Worm (Caenorhabditis elegans) whole organism, L1 larva: ENCODE data around the gene C17H11.2.

ENCODE experiments used
- C04F5.9 ChIP-seq: sonication (generic microtip); optimal IDR thresholded peaks from 2 replicates; lab custom pipeline; 2016; ENCODE audit warnings: missing genetic modification characterization, missing compliant biosample characterization
- C34B4.2 ChIP-seq: sonication (generic microtip); optimal IDR thresholded peaks from 2 replicates; lab custom pipeline; 2017; ENCODE audit warnings: mild to moderate bottlenecking, missing genetic modification characterization, missing compliant biosample characterization
- Y116A8C.19 ChIP-seq: sonication (generic microtip); optimal IDR thresholded peaks from 2 replicates; lab custom pipeline; 2016; ENCODE audit warnings: missing compliant biosample characterization, missing genetic modification characterization, borderline replicate concordance
- aha-1 ChIP-seq: fragments of 150-350 bp; optimal IDR thresholded peaks from 2 replicates; lab custom pipeline; 2014; ENCODE audit warnings: missing biosample characterization, missing genetic modification characterization
- alr-1 ChIP-seq: fragments of 200-800 bp; sonication (Bioruptor generic); optimal IDR thresholded peaks from 2 replicates; lab custom pipeline; 2018; ENCODE audit warnings: borderline replicate concordance, mild to moderate bottlenecking, missing genetic modification characterization, missing compliant biosample characterization
- aly-2 ChIP-seq: fragments of 150-350 bp; optimal IDR thresholded peaks from 2 replicates; lab custom pipeline; 2014; ENCODE audit warnings: missing biosample characterization, missing genetic modification characterization
- blmp-1 ChIP-seq: fragments of 150-350 bp; optimal IDR thresholded peaks from 2 replicates; lab custom pipeline; 2014; ENCODE audit warnings: missing biosample characterization, missing genetic modification characterization
- ceh-82 ChIP-seq, 3 experiments: fragments of 150-350 bp in 1 of 3; sonication (generic microtip) in 2 of 3; optimal IDR thresholded peaks; 2 replicates each; lab custom pipeline; 2014 to 2017; ENCODE audit warnings: missing biosample characterization in 3 of 3, missing genetic modification characterization in 3 of 3
- ceh-88 ChIP-seq: fragments of 200-800 bp; sonication (Bioruptor generic); IDR thresholded peaks from 2 replicates; pipeline ENCODE4 v1.3.6; 2022; ENCODE audit warnings: missing genetic modification characterization, missing compliant biosample characterization
- ces-1 ChIP-seq: fragments of 150-350 bp; optimal IDR thresholded peaks from 2 replicates; lab custom pipeline; 2014; ENCODE audit warnings: missing biosample characterization, missing genetic modification reagents, missing genetic modification characterization
- elt-2 ChIP-seq: sonication (generic microtip); optimal IDR thresholded peaks from 2 replicates; lab custom pipeline; 2016; ENCODE audit warnings: missing genetic modification characterization, mild to moderate bottlenecking, inconsistent platforms, missing compliant biosample characterization, missing genetic modification reagents
- ets-5 ChIP-seq: fragments of 200-800 bp; sonication (Bioruptor generic); IDR thresholded peaks from 2 replicates; pipeline ENCODE4 v1.3.6; 2022; ENCODE audit warnings: missing genetic modification characterization, missing compliant biosample characterization
- fkh-4 ChIP-seq: sonication (generic microtip); optimal IDR thresholded peaks from 2 replicates; lab custom pipeline; 2016; ENCODE audit warnings: missing compliant biosample characterization, missing genetic modification characterization, borderline replicate concordance
- hlh-4 ChIP-seq: sonication (generic microtip); optimal IDR thresholded peaks from 2 replicates; lab custom pipeline; 2016; ENCODE audit warnings: mild to moderate bottlenecking, missing genetic modification characterization, missing compliant biosample characterization
- hpl-2 ChIP-seq: fragments of 150-350 bp; optimal IDR thresholded peaks from 2 replicates; lab custom pipeline; 2014; ENCODE audit warnings: missing biosample characterization, missing genetic modification reagents, missing genetic modification characterization
- jun-1 ChIP-seq: fragments of 150-350 bp; optimal IDR thresholded peaks from 2 replicates; lab custom pipeline; 2014; ENCODE audit warnings: missing biosample characterization, missing genetic modification reagents, missing genetic modification characterization
- lin-14 ChIP-seq: fragments of 200-800 bp; sonication (Bioruptor generic); optimal IDR thresholded peaks from 2 replicates; lab custom pipeline; 2018; ENCODE audit warnings: mild to moderate bottlenecking, missing genetic modification characterization, moderate library complexity, missing compliant biosample characterization
- lin-35 ChIP-seq, 2 experiments: fragments of 150-350 bp; optimal IDR thresholded peaks; 2 replicates each; lab custom pipeline; 2014; ENCODE audit warnings: missing biosample characterization in 2 of 2, missing genetic modification characterization in 2 of 2, missing genetic modification reagents in 2 of 2
- lir-3 ChIP-seq: sonication (generic microtip); optimal IDR thresholded peaks from 2 replicates; lab custom pipeline; 2016; ENCODE audit warnings: mild to moderate bottlenecking, missing genetic modification characterization, moderate library complexity, missing compliant biosample characterization; ENCODE audit not compliant: poor library complexity
- mab-9 ChIP-seq: fragments of 200-800 bp; sonication (Bioruptor generic); IDR thresholded peaks from 2 replicates; pipeline ENCODE4 v1.3.6; 2022; ENCODE audit warnings: missing genetic modification reagents, missing genetic modification characterization, missing compliant biosample characterization
- mef-2 ChIP-seq: fragments of 150-350 bp; optimal IDR thresholded peaks from 2 replicates; lab custom pipeline; 2014; ENCODE audit warnings: missing biosample characterization, missing genetic modification characterization
- nhr-11 ChIP-seq: fragments of 150-350 bp; optimal IDR thresholded peaks from 2 replicates; lab custom pipeline; 2014; ENCODE audit warnings: missing biosample characterization, missing genetic modification characterization
- nhr-19 ChIP-seq: fragments of 200-800 bp; sonication (Bioruptor generic); conservative IDR thresholded peaks from 2 replicates; pipeline ENCODE4 v1.3.6; 2022; ENCODE audit warnings: missing genetic modification characterization, missing compliant biosample characterization
- nhr-71 ChIP-seq: sonication (generic microtip); optimal IDR thresholded peaks from 2 replicates; lab custom pipeline; 2016; ENCODE audit warnings: mild to moderate bottlenecking, missing genetic modification characterization, moderate library complexity, missing compliant biosample characterization
- nhr-76 ChIP-seq: sonication (generic microtip); optimal IDR thresholded peaks from 2 replicates; lab custom pipeline; 2017; ENCODE audit warnings: missing biosample characterization, missing genetic modification characterization
- nhr-84 ChIP-seq: sonication (generic microtip); optimal IDR thresholded peaks from 2 replicates; lab custom pipeline; 2017; ENCODE audit warnings: missing biosample characterization, missing genetic modification characterization
- nhr-85 ChIP-seq: sonication (generic microtip); peaks from one replicate; lab custom pipeline; 2016; ENCODE audit warnings: missing genetic modification characterization, inconsistent platforms, missing compliant biosample characterization
- nhr-90 ChIP-seq: sonication (generic microtip); optimal IDR thresholded peaks from 2 replicates; lab custom pipeline; 2016; ENCODE audit warnings: mild to moderate bottlenecking, missing genetic modification characterization, missing compliant biosample characterization; ENCODE audit not compliant: poor library complexity
- rnt-1 ChIP-seq: sonication (generic microtip); optimal IDR thresholded peaks from 2 replicates; lab custom pipeline; 2016; ENCODE audit warnings: mild to moderate bottlenecking, missing genetic modification characterization, moderate library complexity, missing compliant biosample characterization
- skn-1 ChIP-seq: fragments of 150-350 bp; optimal IDR thresholded peaks from 2 replicates; lab custom pipeline; 2014; ENCODE audit warnings: missing biosample characterization, missing genetic modification characterization
- snpc-4 ChIP-seq: fragments of 150-350 bp; optimal IDR thresholded peaks from 2 replicates; lab custom pipeline; 2014; ENCODE audit warnings: missing biosample characterization, missing genetic modification characterization
- sox-4 ChIP-seq: sonication (generic microtip); optimal IDR thresholded peaks from 2 replicates; lab custom pipeline; 2016; ENCODE audit warnings: missing genetic modification characterization, missing compliant biosample characterization
- sup-37 ChIP-seq: fragments of 200-800 bp; sonication (Bioruptor generic); optimal IDR thresholded peaks from 2 replicates; lab custom pipeline; 2018; ENCODE audit warnings: mild to moderate bottlenecking, missing genetic modification characterization, missing compliant biosample characterization
- tbx-2 ChIP-seq: sonication (generic microtip); optimal IDR thresholded peaks from 2 replicates; lab custom pipeline; 2016; ENCODE audit warnings: missing genetic modification characterization, missing compliant biosample characterization
- vab-15 ChIP-seq: sonication (generic microtip); optimal IDR thresholded peaks from 2 replicates; lab custom pipeline; 2017; ENCODE audit warnings: missing genotype, mild to moderate bottlenecking, missing genetic modification characterization, missing compliant biosample characterization
- zag-1 ChIP-seq: fragments of 150-350 bp; optimal IDR thresholded peaks from 2 replicates; lab custom pipeline; 2014; ENCODE audit warnings: missing biosample characterization, missing genetic modification characterization

The C17H11.2 gene

DNA sequence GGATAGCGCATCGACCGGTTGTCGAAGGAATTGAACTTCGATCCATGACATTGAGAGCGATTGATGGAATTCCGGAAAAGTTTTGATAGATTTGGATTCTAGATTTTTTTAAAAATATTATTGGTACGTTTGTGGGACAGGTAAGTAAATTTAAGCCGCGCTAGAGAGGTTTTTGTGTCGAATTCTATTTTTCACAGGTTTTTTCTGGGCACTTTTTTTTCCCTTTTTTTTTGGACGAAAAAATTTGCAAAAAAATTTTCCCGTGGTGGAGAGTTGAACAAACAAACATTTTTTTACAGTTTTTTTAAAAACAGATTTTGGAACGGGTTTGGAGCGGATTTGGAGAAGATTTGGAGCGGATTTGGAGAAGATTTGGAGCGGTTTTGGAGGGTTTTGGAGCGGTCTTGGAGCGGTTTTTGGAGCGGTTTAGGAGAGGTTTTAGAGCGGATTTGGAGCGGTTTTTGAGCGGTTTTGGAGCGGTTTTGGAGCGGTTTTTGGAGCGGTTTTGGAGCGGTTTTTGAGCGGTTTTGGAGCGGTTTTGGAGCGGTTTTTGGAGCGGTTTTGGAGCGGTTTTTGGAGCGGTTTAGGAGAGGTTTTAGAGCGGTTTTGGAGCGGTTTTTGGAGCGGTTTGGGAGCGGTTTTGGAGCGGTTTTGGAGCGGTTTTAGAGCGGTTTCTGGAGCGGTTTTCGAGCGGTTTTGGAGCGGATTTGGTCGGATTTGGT lies 12.0 kb downstream of the C17H11.2 start, which contains the start of gene C17H11.4:
TSS of gene C17H11.4 (minus strand) at position 51 of the 722 bp plus-strand sequence.
- peak; percentile 10 for TF ChIP-seq nhr-85 (tag; lab: Kevin White, UChicago)

DNA sequence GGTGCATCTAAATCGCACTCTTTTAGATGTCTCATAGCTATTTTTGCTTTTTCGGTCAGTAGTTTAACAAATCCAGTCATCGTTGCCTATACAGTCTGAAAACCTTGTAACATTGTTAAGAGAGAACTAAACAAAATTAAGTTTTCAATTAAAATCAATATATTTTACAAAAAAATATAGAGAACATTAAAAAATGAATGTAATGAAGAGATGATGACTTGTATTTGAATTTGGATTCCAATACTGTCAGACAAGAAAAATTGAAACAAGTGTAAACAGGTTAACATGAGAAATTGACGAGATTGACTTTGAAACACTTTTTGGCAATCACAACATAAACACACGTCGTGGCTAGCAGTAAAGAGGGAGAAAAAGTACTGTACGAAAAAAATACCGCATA lies 15.3 kb downstream of the C17H11.2 start, which contains the start of gene C17H11.5:
TSS of gene C17H11.5 (minus strand) at position 101 of the 400 bp plus-strand sequence.
- TF ChIP-seq ceh-82 (tag; optimal IDR thresholded peaks at IDR 0.05; lab: Kevin White, UChicago) (no peak), skn-1 (tag; lab: Kevin White, UChicago) (no peak), Y116A8C.19 (tag; lab: Kevin White, UChicago) (no peak), nhr-11 (tag; lab: Kevin White, UChicago) (no peak), snpc-4 (tag; lab: Kevin White, UChicago) (no peak), rnt-1 (no peak), jun-1 (tag; lab: Kevin White, UChicago) (no peak), nhr-19 (GFP tag; lab: Robert Waterston, UW) (no peak), aha-1 (tag; lab: Kevin White, UChicago) (no peak), sup-37 (GFP tag; lab: Kevin White, UChicago) (no peak), C04F5.9 (tag; lab: Kevin White, UChicago) (no peak), ets-5 (GFP tag; lab: Robert Waterston, UW) (no peak), hlh-4 (tag; lab: Kevin White, UChicago) (no peak), blmp-1 (tag; lab: Kevin White, UChicago) (no peak)

DNA sequence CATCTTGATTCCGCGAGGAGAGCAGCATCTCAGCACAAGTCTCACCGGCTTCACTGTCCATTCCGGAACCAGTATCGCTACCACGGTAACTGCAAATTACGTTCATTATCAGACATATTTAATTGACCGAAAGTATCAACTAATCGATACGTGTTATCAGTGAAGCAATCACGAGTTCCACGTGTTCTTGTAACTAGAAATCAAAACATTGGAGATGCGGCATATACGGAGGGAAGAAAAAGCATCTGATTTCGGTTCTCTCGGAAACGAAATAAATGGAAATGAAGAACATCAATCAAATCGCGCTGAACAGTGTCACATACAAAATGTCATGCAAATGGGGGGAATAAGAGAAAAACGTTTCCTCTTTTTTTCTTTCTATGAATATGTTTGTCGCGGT lies 23.5 kb downstream of the C17H11.2 start:
- no peak for TF ChIP-seq C34B4.2 (tag; lab: Kevin White, UChicago)
- peak; percentile 44 for TF ChIP-seq elt-2 (tag; lab: Kevin White, UChicago)
- TF ChIP-seq blmp-1 (tag; lab: Kevin White, UChicago) = peak; percentile 29
- no peak for TF ChIP-seq fkh-4 (tag; lab: Kevin White, UChicago)
- TF ChIP-seq sox-4 (tag; lab: Kevin White, UChicago) = no peak
- no peak for TF ChIP-seq snpc-4 (tag; lab: Kevin White, UChicago)
- TF ChIP-seq lin-35 (GFP tag; optimal IDR thresholded peaks at IDR 0.05; lab: Kevin White, UChicago) = peak in 1 of 2 experiments; percentile 35
- TF ChIP-seq tbx-2 = no peak
- TF ChIP-seq lir-3 = no peak
- TF ChIP-seq ceh-88 (GFP tag; lab: Robert Waterston, UW) = no peak
- TF ChIP-seq nhr-84 = no peak

ce11 chrX:8200206-8200605 lies 30.5 kb downstream of the C17H11.2 start:
- TF ChIP-seq mab-9 = no peak
- peak; percentile 74 for TF ChIP-seq nhr-85 (tag; lab: Kevin White, UChicago)
- no peak for TF ChIP-seq lir-3
- TF ChIP-seq blmp-1 (tag; lab: Kevin White, UChicago) = peak; percentile 97
- TF ChIP-seq lin-14 (GFP tag; lab: Kevin White, UChicago) = peak; percentile 28

DNA sequence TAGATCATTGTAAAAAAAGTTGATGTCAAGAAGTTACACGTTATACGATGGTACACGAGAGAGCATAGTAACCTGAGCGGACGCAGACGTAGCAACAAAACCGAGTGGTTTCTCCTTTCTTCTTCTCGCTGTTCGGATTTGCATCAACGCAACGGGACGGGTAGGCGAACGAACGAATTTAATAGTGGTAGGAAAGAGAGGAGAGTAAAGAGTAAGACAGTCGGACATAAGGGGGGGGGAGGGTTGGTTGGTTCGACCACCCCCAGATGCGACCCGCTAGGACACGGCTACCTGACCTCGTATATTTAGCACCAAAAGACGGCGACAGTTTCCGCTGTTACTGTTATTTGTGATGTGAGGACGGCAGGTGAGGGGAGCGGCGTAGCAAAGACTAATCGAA lies 31.5 kb downstream of the C17H11.2 start:
- no peak for TF ChIP-seq nhr-71
- TF ChIP-seq ceh-88 (GFP tag; lab: Robert Waterston, UW) = no peak
- no peak for TF ChIP-seq zag-1
- peak; percentile 73 for TF ChIP-seq lin-14 (GFP tag; lab: Kevin White, UChicago)
- TF ChIP-seq vab-15 (tag; lab: Kevin White, UChicago) = no peak
- TF ChIP-seq nhr-90 (tag; lab: Kevin White, UChicago) = no peak
- no peak for TF ChIP-seq aly-2 (tag; lab: Kevin White, UChicago)
- peak; percentile 64 for TF ChIP-seq blmp-1 (tag; lab: Kevin White, UChicago)
- no peak for TF ChIP-seq hpl-2 (GFP tag; lab: Kevin White, UChicago)
- TF ChIP-seq alr-1 (tag; lab: Kevin White, UChicago) = no peak
- no peak for TF ChIP-seq sox-4 (tag; lab: Kevin White, UChicago)
- TF ChIP-seq C04F5.9 (tag; lab: Kevin White, UChicago) = no peak
- no peak for TF ChIP-seq nhr-76 (tag; lab: Kevin White, UChicago)
- TF ChIP-seq jun-1 (tag; lab: Kevin White, UChicago) = no peak
- TF ChIP-seq snpc-4 (tag; lab: Kevin White, UChicago) = no peak
- TF ChIP-seq nhr-11 (tag; lab: Kevin White, UChicago) = no peak
- TF ChIP-seq nhr-85 (tag; lab: Kevin White, UChicago) = peak; percentile 65
- TF ChIP-seq mef-2 (tag; lab: Kevin White, UChicago) = no peak
- TF ChIP-seq ces-1 (GFP tag; lab: Kevin White, UChicago) = no peak
